Worm (Caenorhabditis elegans) whole organism, early embryonic: Measurements from ENCODE around the gene ZK1307.9.

Experiments used
- B0310.2 ChIP-seq: sonication (generic microtip); optimal IDR thresholded peaks from 2 replicates; lab custom pipeline; 2016; ENCODE audit warnings: mild to moderate bottlenecking, missing genetic modification characterization, missing compliant biosample characterization
- F13C5.2 ChIP-seq: sonication (generic microtip); optimal IDR thresholded peaks from 2 replicates; lab custom pipeline; 2017; ENCODE audit warnings: mild to moderate bottlenecking, missing genetic modification characterization, inconsistent platforms, missing compliant biosample characterization
- aly-1 ChIP-seq: sonication (generic microtip); optimal IDR thresholded peaks from 2 replicates; lab custom pipeline; 2016; ENCODE audit warnings: missing genetic modification characterization, missing compliant biosample characterization
- ama-1 ChIP-seq: fragments of 150-350 bp; optimal IDR thresholded peaks from 2 replicates; lab custom pipeline; 2014
- ceh-13 ChIP-seq: fragments of 200-800 bp; sonication (Bioruptor generic); optimal IDR thresholded peaks from 2 replicates; lab custom pipeline; 2018; ENCODE audit warnings: mild to moderate bottlenecking, missing genetic modification characterization, missing compliant biosample characterization
- ceh-36 ChIP-seq: sonication (generic microtip); optimal IDR thresholded peaks from 2 replicates; lab custom pipeline; 2016; ENCODE audit warnings: missing genetic modification characterization, inconsistent platforms, missing compliant biosample characterization
- ets-7 ChIP-seq: sonication (generic microtip); optimal IDR thresholded peaks from 2 replicates; lab custom pipeline; 2016; ENCODE audit warnings: missing genotype, missing genetic modification characterization, missing compliant biosample characterization
- flt-1 ChIP-seq: fragments of 200-800 bp; sonication (Bioruptor generic); IDR thresholded peaks from 2 replicates; pipeline ENCODE4 v1.3.6; 2022; ENCODE audit warnings: missing genetic modification characterization, missing compliant biosample characterization
- hmbx-1 ChIP-seq: sonication (generic microtip); optimal IDR thresholded peaks from 2 replicates; lab custom pipeline; 2016; ENCODE audit warnings: mild to moderate bottlenecking, missing genetic modification characterization, missing compliant biosample characterization
- hmg-4 ChIP-seq: fragments of 200-800 bp; sonication (Bioruptor generic); optimal IDR thresholded peaks from 2 replicates; lab custom pipeline; 2018; ENCODE audit warnings: mild to moderate bottlenecking, missing genetic modification characterization, missing compliant biosample characterization
- hnd-1 ChIP-seq: sonication (generic microtip); optimal IDR thresholded peaks from 2 replicates; lab custom pipeline; 2016; ENCODE audit warnings: missing genetic modification characterization, missing compliant biosample characterization
- pes-1 ChIP-seq: fragments of 200-800 bp; sonication (Bioruptor generic); IDR thresholded peaks from 2 replicates; pipeline ENCODE4 v1.3.6; 2022; ENCODE audit warnings: missing genetic modification reagents, missing genetic modification characterization, missing compliant biosample characterization
- scrt-1 ChIP-seq: fragments of 200-800 bp; sonication (Bioruptor generic); IDR thresholded peaks from 2 replicates; pipeline ENCODE4 v1.3.6; 2022; ENCODE audit warnings: missing genetic modification characterization, missing compliant biosample characterization
- sea-1 ChIP-seq: fragments of 200-800 bp; sonication (Bioruptor generic); conservative IDR thresholded peaks from 2 replicates; pipeline ENCODE4 v1.3.6; 2022; ENCODE audit warnings: missing genetic modification characterization, missing compliant biosample characterization
- tbx-11 ChIP-seq: fragments of 200-800 bp; sonication (Bioruptor generic); IDR thresholded peaks from 2 replicates; pipeline ENCODE4 v1.3.6; 2022; ENCODE audit warnings: missing genetic modification characterization, missing compliant biosample characterization
- tbx-37 ChIP-seq: fragments of 200-800 bp; sonication (Bioruptor generic); conservative IDR thresholded peaks from 2 replicates; pipeline ENCODE4 v1.3.6; 2022; ENCODE audit warnings: missing genetic modification reagents, missing genetic modification characterization, missing compliant biosample characterization
- tra-4 ChIP-seq: sonication (generic microtip); optimal IDR thresholded peaks from 2 replicates; lab custom pipeline; 2017; ENCODE audit warnings: missing genetic modification characterization, missing compliant biosample characterization

Gene ZK1307.9

ce11 chrII:9656210-9656755 lies 7.0 kb downstream of the ZK1307.9 start, which contains the start of gene gstk-1:
TSS of gene gstk-1 (plus strand) at chrII:9656705.
- TF ChIP-seq F13C5.2 (tag; lab: Kevin White, UChicago) (no peak), ets-7 (tag; lab: Kevin White, UChicago) (no peak), pes-1 (GFP tag; lab: Robert Waterston, UW) (no peak), hnd-1 (no peak)

- no peak for TF ChIP-seq aly-1
- TF ChIP-seq tbx-11 (GFP tag; lab: Robert Waterston, UW), result no peak
- TF ChIP-seq scrt-1 (GFP tag; lab: Robert Waterston, UW), result no peak
- no peak for TF ChIP-seq flt-1
- TF ChIP-seq ama-1 (lab: Kevin White, UChicago), result no peak
- no peak for TF ChIP-seq ets-7 (tag; lab: Kevin White, UChicago)
Observed at ce11 chrII:9658915-9659314, 9.6 kb downstream of the ZK1307.9 start, which contains the start of gene ZK1320.2. TSS of gene ZK1320.2 (minus strand) at chrII:9659002.

ce11 chrII:9660379-9660778 lies 11.1 kb downstream of the ZK1307.9 start, which contains the start of gene ZK1320.3:
TSS of gene ZK1320.3 (minus strand) at chrII:9660419.
- TF ChIP-seq aly-1 (no peak), tbx-37 (GFP tag; lab: Robert Waterston, UW) (no peak), ceh-36 (no peak), scrt-1 (GFP tag; lab: Robert Waterston, UW) (no peak), F13C5.2 (tag; lab: Kevin White, UChicago) (no peak), flt-1 (no peak), hnd-1 (no peak)

ce11 chrII:9662160-9662559 lies 12.9 kb downstream of the ZK1307.9 start:
- TF ChIP-seq hnd-1, result no peak
- TF ChIP-seq flt-1, result no peak
- TF ChIP-seq scrt-1 (GFP tag; lab: Robert Waterston, UW), result no peak
- TF ChIP-seq F13C5.2 (tag; lab: Kevin White, UChicago), result no peak
- no peak for TF ChIP-seq hmbx-1 (tag; lab: Kevin White, UChicago)
- TF ChIP-seq hmg-4 (GFP tag; lab: Kevin White, UChicago), result no peak
- no peak for TF ChIP-seq tbx-11 (GFP tag; lab: Robert Waterston, UW)
- TF ChIP-seq tra-4 (tag; lab: Kevin White, UChicago), result no peak
- no peak for TF ChIP-seq ets-7 (tag; lab: Kevin White, UChicago)
- no peak for TF ChIP-seq pes-1 (GFP tag; lab: Robert Waterston, UW)
- TF ChIP-seq tbx-37 (GFP tag; lab: Robert Waterston, UW), result no peak

- TF ChIP-seq ama-1 (lab: Kevin White, UChicago), result no peak
- TF ChIP-seq ceh-13, result no peak
- TF ChIP-seq F13C5.2 (tag; lab: Kevin White, UChicago), result no peak
- TF ChIP-seq tra-4 (tag; lab: Kevin White, UChicago), result no peak
- TF ChIP-seq scrt-1 (GFP tag; lab: Robert Waterston, UW), result no peak
- no peak for TF ChIP-seq aly-1
- TF ChIP-seq sea-1 (GFP tag; lab: Robert Waterston, UW), result no peak
- no peak for TF ChIP-seq flt-1
Observed at ce11 chrII:9662797-9663196, 13.5 kb downstream of the ZK1307.9 start, which contains the start of gene cyp-13A10. TSS of gene cyp-13A10 (minus strand) at chrII:9662884.

ce11 chrII:9665577-9665976 lies 16.3 kb downstream of the ZK1307.9 start, which contains the start of gene ZK1320.5:
TSS of gene ZK1320.5 (minus strand) at chrII:9665677.
- TF ChIP-seq tbx-37 (GFP tag; lab: Robert Waterston, UW) (no peak), ama-1 (lab: Kevin White, UChicago) (no peak), scrt-1 (GFP tag; lab: Robert Waterston, UW) (no peak), hmg-4 (GFP tag; lab: Kevin White, UChicago) (no peak), hmbx-1 (tag; lab: Kevin White, UChicago) (no peak)

- TF ChIP-seq hmbx-1 (tag; lab: Kevin White, UChicago), result no peak
- no peak for TF ChIP-seq sea-1 (GFP tag; lab: Robert Waterston, UW)
- no peak for TF ChIP-seq flt-1
- no peak for TF ChIP-seq hnd-1
- TF ChIP-seq aly-1, result no peak
- TF ChIP-seq ets-7 (tag; lab: Kevin White, UChicago), result no peak
- TF ChIP-seq F13C5.2 (tag; lab: Kevin White, UChicago), result no peak
- TF ChIP-seq ceh-13, result no peak
- no peak for TF ChIP-seq hmg-4 (GFP tag; lab: Kevin White, UChicago)
- TF ChIP-seq tra-4 (tag; lab: Kevin White, UChicago), result no peak
- no peak for TF ChIP-seq ama-1 (lab: Kevin White, UChicago)
- no peak for TF ChIP-seq tbx-37 (GFP tag; lab: Robert Waterston, UW)
Observed at ce11 chrII:9667382-9667781, 18.1 kb downstream of the ZK1307.9 start, which contains the start of gene ZK1320.11. TSS of gene ZK1320.11 (plus strand) at chrII:9667624.

- no peak for TF ChIP-seq aly-1
- peak; percentile 7 for TF ChIP-seq F13C5.2 (tag; lab: Kevin White, UChicago)
- no peak for TF ChIP-seq ceh-36
- TF ChIP-seq pes-1 (GFP tag; lab: Robert Waterston, UW), result no peak
- TF ChIP-seq tbx-37 (GFP tag; lab: Robert Waterston, UW), result no peak
- TF ChIP-seq tra-4 (tag; lab: Kevin White, UChicago), result no peak
Observed at ce11 chrII:9668959-9669358, 19.7 kb downstream of the ZK1307.9 start, which contains the start of gene taf-8. TSS of gene taf-8 (plus strand) at chrII:9669318.

- no peak for TF ChIP-seq ceh-36
- TF ChIP-seq aly-1, result no peak
- no peak for TF ChIP-seq ceh-13
- TF ChIP-seq pes-1 (GFP tag; lab: Robert Waterston, UW), result no peak
- no peak for TF ChIP-seq flt-1
- no peak for TF ChIP-seq hmbx-1 (tag; lab: Kevin White, UChicago)
- no peak for TF ChIP-seq ama-1 (lab: Kevin White, UChicago)
- no peak for TF ChIP-seq F13C5.2 (tag; lab: Kevin White, UChicago)
- TF ChIP-seq hmg-4 (GFP tag; lab: Kevin White, UChicago), result no peak
- TF ChIP-seq ets-7 (tag; lab: Kevin White, UChicago), result no peak
- no peak for TF ChIP-seq B0310.2 (tag; lab: Kevin White, UChicago)
- no peak for TF ChIP-seq hnd-1
- no peak for TF ChIP-seq tbx-11 (GFP tag; lab: Robert Waterston, UW)
- no peak for TF ChIP-seq tbx-37 (GFP tag; lab: Robert Waterston, UW)
- no peak for TF ChIP-seq tra-4 (tag; lab: Kevin White, UChicago)
- no peak for TF ChIP-seq scrt-1 (GFP tag; lab: Robert Waterston, UW)
Observed at ce11 chrII:9671308-9671707, 22.0 kb downstream of the ZK1307.9 start, which contains the start of gene ZK1320.7. TSS of gene ZK1320.7 (plus strand) at chrII:9671608.
